Worm (Caenorhabditis elegans) whole organism, L3 larva: Measurements from ENCODE around the gene Y37E11AL.12.

Experiments used
- ceh-82 ChIP-seq: fragments of 150-350 bp; optimal IDR thresholded peaks from 2 replicates; lab custom pipeline; 2014; ENCODE audit warnings: missing biosample characterization, missing genetic modification characterization
- egl-27 ChIP-seq: sonication (generic microtip); optimal IDR thresholded peaks from 4 replicates; lab custom pipeline; 2017; ENCODE audit warnings: missing biosample characterization, missing genetic modification reagents, missing genetic modification characterization
- egl-5 ChIP-seq: fragments of 150-350 bp; optimal IDR thresholded peaks from 2 replicates; lab custom pipeline; 2017; ENCODE audit warnings: missing biosample characterization, missing genetic modification reagents, missing genetic modification characterization, inconsistent platforms
- lin-15B ChIP-seq: fragments of 150-350 bp; optimal IDR thresholded peaks from 2 replicates; lab custom pipeline; 2014; ENCODE audit warnings: missing biosample characterization, missing genetic modification characterization
- mdl-1 ChIP-seq: fragments of 150-350 bp; optimal IDR thresholded peaks from 2 replicates; lab custom pipeline; 2014; ENCODE audit warnings: missing biosample characterization, missing genetic modification characterization
- nhr-23 ChIP-seq: fragments of 150-350 bp; optimal IDR thresholded peaks from 2 replicates; lab custom pipeline; 2014; ENCODE audit warnings: missing biosample characterization, missing genetic modification reagents, missing genetic modification characterization
- nhr-28 ChIP-seq: fragments of 150-350 bp; optimal IDR thresholded peaks from 2 replicates; lab custom pipeline; 2014; ENCODE audit warnings: missing biosample characterization, missing genetic modification characterization
- nhr-76 ChIP-seq: fragments of 150-350 bp; sonication (generic microtip); optimal IDR thresholded peaks from 5 replicates; lab custom pipeline; 2014; ENCODE audit warnings: missing biosample characterization, missing genetic modification characterization
- tbx-2 ChIP-seq: sonication (generic microtip); optimal IDR thresholded peaks from 2 replicates; lab custom pipeline; 2016; ENCODE audit warnings: mild to moderate bottlenecking, missing genetic modification characterization, missing compliant biosample characterization

ce11 chrIV:3665089-3665488, 36.7 kb downstream of the Y37E11AL.12 start:
- TF ChIP-seq mdl-1 (tag; lab: Kevin White, UChicago) (no peak), lin-15B (tag; lab: Kevin White, UChicago) (no peak), egl-27 (tag; lab: Kevin White, UChicago) (no peak), ceh-82 (tag; lab: Kevin White, UChicago) (no peak), nhr-28 (tag; lab: Kevin White, UChicago) (no peak), egl-5 (tag; lab: Kevin White, UChicago) (no peak), nhr-23 (tag; lab: Kevin White, UChicago) (no peak), nhr-76 (tag; lab: Kevin White, UChicago) (no peak), tbx-2 (no peak)
